Worm (Caenorhabditis elegans) whole organism, L3 larva: ENCODE measurements around the gene gei-1.

ENCODE experiments used
- R02D3.7 ChIP-seq: fragments of 150-350 bp; optimal IDR thresholded peaks from 2 replicates; lab custom pipeline; 2014; ENCODE audit warnings: missing biosample characterization, missing genetic modification characterization
- ZK546.5 ChIP-seq: sonication (generic microtip); optimal IDR thresholded peaks from 2 replicates; lab custom pipeline; 2017; ENCODE audit warnings: missing biosample characterization, missing genetic modification characterization
- aly-2 ChIP-seq: fragments of 150-350 bp; optimal IDR thresholded peaks from 2 replicates; lab custom pipeline; 2014; ENCODE audit warnings: missing biosample characterization, missing genetic modification characterization
- ama-1 ChIP-seq: fragments of 150-350 bp; optimal IDR thresholded peaks from 2 replicates; lab custom pipeline; 2018
- ceh-16 ChIP-seq: sonication (generic microtip); optimal IDR thresholded peaks from 2 replicates; lab custom pipeline; 2017; ENCODE audit warnings: missing biosample characterization, missing genetic modification characterization
- ceh-28 ChIP-seq: fragments of 150-350 bp; optimal IDR thresholded peaks from 2 replicates; lab custom pipeline; 2014; ENCODE audit warnings: missing biosample characterization, missing genetic modification reagents, missing genetic modification characterization
- ceh-9 ChIP-seq: sonication (generic microtip); optimal IDR thresholded peaks from 2 replicates; lab custom pipeline; 2018; ENCODE audit warnings: missing biosample characterization, missing genetic modification characterization
- daf-12 ChIP-seq: fragments of 150-350 bp; optimal IDR thresholded peaks from 2 replicates; lab custom pipeline; 2014; ENCODE audit warnings: missing biosample characterization, missing genetic modification reagents, missing genetic modification characterization
- egl-27 ChIP-seq: sonication (generic microtip); optimal IDR thresholded peaks from 4 replicates; lab custom pipeline; 2017; ENCODE audit warnings: missing biosample characterization, missing genetic modification reagents, missing genetic modification characterization
- elt-2 ChIP-seq: sonication (generic microtip); optimal IDR thresholded peaks from 2 replicates; lab custom pipeline; 2016; ENCODE audit warnings: missing genetic modification reagents, mild to moderate bottlenecking, missing genetic modification characterization, missing compliant biosample characterization
- elt-3 ChIP-seq, 3 experiments: fragments of 150-350 bp in 1 of 3; sonication (generic microtip) in 2 of 3; optimal IDR thresholded peaks; 2 replicates in 2 of 3; 4 replicates in 1 of 3; lab custom pipeline; 2014 to 2017; ENCODE audit warnings: missing biosample characterization in 3 of 3, missing genetic modification characterization in 3 of 3
- eor-1 ChIP-seq, 2 experiments: fragments of 150-350 bp; optimal IDR thresholded peaks; 2 replicates each; lab custom pipeline; 2014 to 2018; ENCODE audit warnings: missing biosample characterization in 2 of 2, missing genetic modification characterization in 2 of 2
- fkh-10 ChIP-seq: sonication (generic microtip); optimal IDR thresholded peaks from 2 replicates; lab custom pipeline; 2017; ENCODE audit warnings: missing biosample characterization, missing genetic modification reagents, missing genetic modification characterization
- fos-1 ChIP-seq: fragments of 150-350 bp; optimal IDR thresholded peaks from 2 replicates; lab custom pipeline; 2014; ENCODE audit warnings: missing biosample characterization, missing genetic modification characterization
- hmg-11 ChIP-seq: sonication (generic microtip); optimal IDR thresholded peaks from 2 replicates; lab custom pipeline; 2016; ENCODE audit warnings: missing genetic modification characterization, missing compliant biosample characterization
- jun-1 ChIP-seq: fragments of 150-350 bp; optimal IDR thresholded peaks from 2 replicates; lab custom pipeline; 2014; ENCODE audit warnings: missing biosample characterization, missing genetic modification reagents, missing genetic modification characterization
- lin-15B ChIP-seq: fragments of 150-350 bp; optimal IDR thresholded peaks from 2 replicates; lab custom pipeline; 2014; ENCODE audit warnings: missing biosample characterization, missing genetic modification characterization
- lin-39 ChIP-seq: fragments of 150-350 bp; optimal IDR thresholded peaks from 2 replicates; lab custom pipeline; 2018; ENCODE audit warnings: missing biosample characterization, missing genetic modification reagents, missing genetic modification characterization
- nfya-1 ChIP-seq: sonication (generic microtip); optimal IDR thresholded peaks from 2 replicates; lab custom pipeline; 2017; ENCODE audit warnings: missing genetic modification characterization, mild to moderate bottlenecking, missing compliant biosample characterization, antibody characterized with exemption, moderate library complexity; ENCODE audit not compliant: insufficient read depth
- nhr-12 ChIP-seq: fragments of 150-350 bp; optimal IDR thresholded peaks from 2 replicates; lab custom pipeline; 2014; ENCODE audit warnings: missing biosample characterization, missing genetic modification characterization
- nhr-23 ChIP-seq: fragments of 150-350 bp; optimal IDR thresholded peaks from 2 replicates; lab custom pipeline; 2014; ENCODE audit warnings: missing biosample characterization, missing genetic modification reagents, missing genetic modification characterization
- nhr-25 ChIP-seq: sonication (generic microtip); optimal IDR thresholded peaks from 2 replicates; lab custom pipeline; 2017; ENCODE audit warnings: missing biosample characterization, missing genetic modification characterization
- nhr-28 ChIP-seq: fragments of 150-350 bp; optimal IDR thresholded peaks from 2 replicates; lab custom pipeline; 2014; ENCODE audit warnings: missing biosample characterization, missing genetic modification characterization
- nhr-76 ChIP-seq: fragments of 150-350 bp; sonication (generic microtip); optimal IDR thresholded peaks from 5 replicates; lab custom pipeline; 2014; ENCODE audit warnings: missing biosample characterization, missing genetic modification characterization
- pha-4 ChIP-seq: fragments of 150-350 bp; optimal IDR thresholded peaks from 2 replicates; lab custom pipeline; 2014; ENCODE audit warnings: missing biosample characterization, missing genetic modification reagents, missing genetic modification characterization
- pqm-1 ChIP-seq: fragments of 150-350 bp; optimal IDR thresholded peaks from 2 replicates; lab custom pipeline; 2017; ENCODE audit warnings: missing biosample characterization, missing genetic modification characterization, inconsistent platforms
- sea-2 ChIP-seq: fragments of 150-350 bp; sonication (generic microtip); optimal IDR thresholded peaks from 4 replicates; lab custom pipeline; 2014; ENCODE audit warnings: missing biosample characterization, missing genetic modification reagents, missing genetic modification characterization
- snpc-4 ChIP-seq: fragments of 150-350 bp; optimal IDR thresholded peaks from 2 replicates; lab custom pipeline; 2014; ENCODE audit warnings: missing biosample characterization, missing genetic modification characterization
- tbx-2 ChIP-seq: sonication (generic microtip); optimal IDR thresholded peaks from 2 replicates; lab custom pipeline; 2016; ENCODE audit warnings: mild to moderate bottlenecking, missing genetic modification characterization, missing compliant biosample characterization
- unc-39 ChIP-seq: sonication (generic microtip); optimal IDR thresholded peaks from 4 replicates; lab custom pipeline; 2017; ENCODE audit warnings: missing biosample characterization, missing genetic modification characterization
- zag-1 ChIP-seq: fragments of 150-350 bp; optimal IDR thresholded peaks from 2 replicates; lab custom pipeline; 2014; ENCODE audit warnings: missing biosample characterization, missing genetic modification characterization

gei-1 gene

DNA sequence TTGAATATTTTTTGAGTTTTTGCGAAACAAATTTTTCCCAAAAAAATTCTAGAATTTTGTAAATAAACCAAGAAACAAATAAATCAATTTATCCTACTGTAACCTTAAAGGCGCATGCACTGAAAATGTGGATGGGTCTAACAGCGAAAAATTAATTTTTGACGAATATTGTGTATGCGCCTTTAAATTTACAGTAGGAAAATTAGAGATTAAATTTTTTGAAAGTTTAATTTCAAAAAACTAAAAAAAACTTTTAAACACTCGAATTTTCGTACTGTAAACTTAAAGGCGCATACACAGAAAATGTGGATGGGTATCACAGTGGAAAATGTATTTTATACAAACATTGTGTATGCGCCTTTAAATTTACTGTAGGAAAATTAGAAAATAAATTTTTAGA, 45.5 kb downstream of the gei-1 start:
- TF ChIP-seq sea-2 (GFP tag; lab: Kevin White, UChicago) (no peak), snpc-4 (tag; lab: Kevin White, UChicago) (no peak), ceh-28 (tag; lab: Kevin White, UChicago) (no peak), ceh-16 (tag; lab: Kevin White, UChicago) (no peak), aly-2 (tag; lab: Kevin White, UChicago) (no peak), zag-1 (tag; lab: Kevin White, UChicago) (no peak), fkh-10 (GFP tag; lab: Kevin White, UChicago) (no peak), tbx-2 (tag; lab: Kevin White, UChicago) (no peak), daf-12 (tag; lab: Kevin White, UChicago) (no peak), ama-1 (lab: Kevin White, UChicago) (no peak), nhr-25 (no peak), eor-1 (tag; optimal IDR thresholded peaks at IDR 0.05; lab: Kevin White, UChicago) (no peak), hmg-11 (tag; lab: Kevin White, UChicago) (no peak), ceh-9 (no peak), jun-1 (tag; lab: Kevin White, UChicago) (no peak)

ce11 chrIII:3393687-3394086, 49.0 kb downstream of the gei-1 start, which contains the start of gene mlc-4:
mlc-4 (minus strand) TSS chrIII:3393787.
- TF ChIP-seq pqm-1 (tag; lab: Kevin White, UChicago), result no peak
- TF ChIP-seq egl-27 (tag; lab: Kevin White, UChicago), result no peak
- no peak for TF ChIP-seq elt-3 (tag; optimal IDR thresholded peaks at IDR 0.05; lab: Kevin White, UChicago)
- no peak for TF ChIP-seq lin-15B (tag; lab: Kevin White, UChicago)
- TF ChIP-seq hmg-11 (tag; lab: Kevin White, UChicago), result no peak

ce11 chrIII:3395112-3395511, 50.4 kb downstream of the gei-1 start:
- TF ChIP-seq R02D3.7, result no peak
- TF ChIP-seq ceh-28 (tag; lab: Kevin White, UChicago), result peak; percentile 63
- peak; percentile 6 for TF ChIP-seq ama-1 (lab: Kevin White, UChicago)
- no peak for TF ChIP-seq ZK546.5 (tag; lab: Kevin White, UChicago)
- TF ChIP-seq nhr-23, result peak; percentile 31

DNA sequence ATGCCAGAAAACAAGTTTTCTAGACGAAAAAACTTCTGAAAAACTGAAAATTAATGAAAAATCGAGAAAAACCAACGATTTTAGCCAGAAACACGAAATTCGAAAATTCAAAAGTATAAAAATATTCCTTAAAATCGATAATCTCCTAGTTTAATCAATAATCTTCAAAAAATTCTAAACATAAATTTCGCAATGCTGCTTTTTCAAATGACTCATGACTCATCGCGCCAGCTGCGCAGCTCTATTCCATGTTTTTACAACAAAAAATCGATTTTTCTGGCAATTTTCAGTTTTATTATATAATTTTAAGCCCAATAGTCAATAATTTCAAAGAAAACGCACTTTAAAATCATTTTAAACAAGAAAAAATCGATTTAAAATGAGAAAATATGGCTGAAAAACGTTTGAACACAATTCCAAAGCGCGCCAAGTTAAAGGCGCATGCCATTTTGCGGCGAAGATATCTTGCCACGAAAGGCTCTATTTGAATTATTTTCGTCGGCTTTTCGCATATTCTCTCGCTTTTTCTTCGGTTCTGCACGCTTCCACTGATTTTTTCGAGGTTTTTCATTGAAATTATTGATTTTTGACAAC, 51.3 kb downstream of the gei-1 start, which contains the start of gene cri-3:
Gene cri-3, plus strand, starts transcription at position 482 of the 594 bp plus-strand sequence.
- no peak for TF ChIP-seq nhr-28 (tag; lab: Kevin White, UChicago)
- TF ChIP-seq hmg-11 (tag; lab: Kevin White, UChicago), result peak; percentile 63
- no peak for TF ChIP-seq jun-1 (tag; lab: Kevin White, UChicago)
- peak; percentile 22 for TF ChIP-seq pha-4
- peak; percentile 52 for TF ChIP-seq nfya-1
- TF ChIP-seq ceh-28 (tag; lab: Kevin White, UChicago), result peak; percentile 30
- TF ChIP-seq lin-39 (tag; lab: Kevin White, UChicago), result peak; percentile 31
- peak; percentile 29 for TF ChIP-seq lin-15B (tag; lab: Kevin White, UChicago)

DNA sequence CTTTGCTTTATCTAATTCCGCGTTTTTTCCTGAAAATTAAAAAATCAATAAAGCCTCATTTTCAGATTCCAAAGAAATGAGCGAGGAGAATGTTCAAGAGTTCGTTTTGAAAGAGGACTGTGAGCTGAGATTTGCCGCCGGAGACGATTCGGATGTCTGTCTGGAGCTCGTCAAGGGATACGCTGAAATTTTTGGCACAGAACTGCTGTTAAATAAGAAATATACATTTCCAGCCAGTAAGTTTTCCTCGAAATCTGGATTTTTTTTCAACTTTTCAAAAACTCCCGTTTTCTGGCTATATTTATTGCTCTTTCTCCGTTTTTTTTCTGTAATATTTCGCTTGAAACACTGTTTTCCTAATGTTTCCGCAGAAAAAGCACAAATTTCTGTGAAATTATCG, 53.0 kb downstream of the gei-1 start, which contains the start of gene clpf-1:
Gene clpf-1, plus strand, starts transcription at position 66 of the 400 bp plus-strand sequence.
- TF ChIP-seq hmg-11 (tag; lab: Kevin White, UChicago) (no peak), ama-1 (lab: Kevin White, UChicago) (peak; percentile 21)

DNA sequence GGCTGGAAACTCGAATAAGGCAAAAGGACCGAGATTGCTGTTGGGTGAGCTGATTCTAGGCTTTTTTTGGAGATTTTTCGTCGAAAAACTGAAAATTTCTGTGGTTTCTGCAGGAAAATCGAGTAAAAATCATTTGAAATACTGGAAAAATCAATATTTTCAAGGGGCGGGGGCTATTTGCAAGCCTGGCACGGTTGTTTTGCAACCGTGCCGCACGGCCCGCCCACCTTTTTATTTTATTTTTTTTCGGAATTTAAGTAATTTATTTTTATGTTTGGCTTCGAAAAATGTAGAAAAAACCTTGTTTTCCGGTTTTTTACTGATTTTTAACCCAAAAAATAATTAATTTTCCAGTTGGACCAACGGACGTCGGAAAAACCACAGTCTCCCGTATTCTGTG, 53.8 kb downstream of the gei-1 start:
- TF ChIP-seq nhr-76 (no peak), unc-39 (tag; lab: Kevin White, UChicago) (no peak), fkh-10 (GFP tag; lab: Kevin White, UChicago) (no peak), fos-1 (tag; lab: Kevin White, UChicago) (no peak), elt-2 (tag; lab: Kevin White, UChicago) (no peak), nhr-12 (tag; lab: Kevin White, UChicago) (no peak)
- TF ChIP-seq, all 47 proteins: peak for 0
